Fruit fly (Drosophila melanogaster): ENCODE results near the gene S-Lap1.
A peak's percentile ranks its signal among the peaks of the same experiment; 100 is the strongest.

S-Lap1 gene

DNA sequence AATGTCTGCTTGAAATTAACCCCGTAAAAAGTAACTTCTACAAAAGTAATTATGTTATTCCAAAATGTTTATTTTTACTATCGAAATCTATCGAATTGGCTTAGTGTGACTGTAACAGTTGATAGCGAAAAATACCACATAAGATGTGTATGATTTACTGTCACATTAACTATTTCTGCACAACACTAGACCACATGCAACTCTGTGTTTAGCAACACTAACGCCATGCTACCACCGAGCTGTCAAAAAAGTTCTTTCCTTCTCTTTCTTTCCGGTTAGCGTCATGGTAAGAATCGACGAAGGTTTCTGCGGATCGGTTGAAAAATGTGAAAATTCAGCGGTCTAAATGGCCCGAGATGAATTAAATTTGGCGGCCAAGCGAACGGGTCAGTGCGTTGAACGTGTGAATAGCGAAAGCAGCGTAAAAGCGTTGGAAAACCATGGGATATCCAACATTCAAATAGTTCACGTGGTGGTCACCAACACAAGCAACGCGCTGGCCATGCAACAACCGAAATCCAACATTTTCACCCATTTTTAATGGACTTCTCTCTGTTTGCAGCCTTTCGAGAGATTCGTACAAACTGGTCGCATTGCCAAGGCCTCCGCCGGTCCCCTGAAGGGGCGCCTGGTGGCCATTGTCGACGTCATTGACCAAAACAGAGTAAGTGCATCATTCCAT is 16.1 kb upstream of the S-Lap1 start, which contains the start of the genes Nelf-E and RpL14 (continued):
- TF ChIP-seq CG31365 (tag; optimal IDR thresholded peaks at IDR 0.05) (peak; percentile 92), CG11695 (GFP tag; IDR thresholded peaks at IDR 0.05) (peak; percentile 82), pan (optimal IDR thresholded peaks at IDR 0.05) (no peak), pan (GFP tag; optimal IDR thresholded peaks at IDR 0.05 in 1 of 2, IDR thresholded peaks at IDR 0.05 in 1 of 2) (peak in 1 of 2 experiments; percentile 95), gem (tag; optimal IDR thresholded peaks at IDR 0.05) (no peak), NK7.1 (GFP tag; optimal IDR thresholded peaks at IDR 0.05) (peak; percentile 96), kah (GFP tag; optimal IDR thresholded peaks at IDR 0.05) (peak; percentile 92), Mrtf (GFP tag; IDR thresholded peaks at IDR 0.05) (peak; percentile 79), C15 (GFP tag; IDR thresholded peaks at IDR 0.05) (peak; percentile 91), sd (tag; optimal IDR thresholded peaks at IDR 0.05) (no peak), Optix (GFP tag; IDR thresholded peaks at IDR 0.05) (peak; percentile 86), CG1602 (GFP tag; optimal IDR thresholded peaks at IDR 0.05) (peak; percentile 75), cad (GFP tag; optimal IDR thresholded peaks at IDR 0.05) (no peak), otp (GFP tag; IDR thresholded peaks at IDR 0.05) (peak; percentile 96), crp (GFP tag; optimal IDR thresholded peaks at IDR 0.05) (peak in 1 of 2 experiments; percentile 74), schlank (tag; optimal IDR thresholded peaks at IDR 0.05) (peak; percentile 95), kay (GFP tag; optimal IDR thresholded peaks at IDR 0.05) (no peak), CG3407 (GFP tag; optimal IDR thresholded peaks at IDR 0.05) (peak; percentile 94), gt (GFP tag; IDR thresholded peaks at IDR 0.05) (peak; percentile 74), CG9876 (GFP tag; optimal IDR thresholded peaks at IDR 0.05) (peak; percentile 97), CG13624 (GFP tag; optimal IDR thresholded peaks at IDR 0.05) (peak; percentile 98), dimm (GFP tag; IDR thresholded peaks at IDR 0.05) (peak; percentile 85), rib (GFP tag; IDR thresholded peaks at IDR 0.05) (peak; percentile 84), CG2712 (tag; optimal IDR thresholded peaks at IDR 0.05) (peak; percentile 92), CG2129 (GFP tag; IDR thresholded peaks at IDR 0.05; ENCODE audit: partially characterized antibody) (no peak), CG3163 (GFP tag; optimal IDR thresholded peaks at IDR 0.05) (peak; percentile 91), CoRest (tag; optimal IDR thresholded peaks at IDR 0.05) (peak; percentile 87), bcd (GFP tag; optimal IDR thresholded peaks at IDR 0.05) (peak; percentile 97), emc (GFP tag; optimal IDR thresholded peaks at IDR 0.05) (peak; percentile 95), disco-r (GFP tag; optimal IDR thresholded peaks at IDR 0.05) (peak; percentile 95), CG8944 (GFP tag; optimal IDR thresholded peaks at IDR 0.05) (peak; percentile 90), pzg (GFP tag; optimal IDR thresholded peaks at IDR 0.05) (peak; percentile 100), sug (tag; optimal IDR thresholded peaks at IDR 0.05) (peak; percentile 94), Eip74EF (GFP tag; optimal IDR thresholded peaks at IDR 0.05) (peak in 1 of 2 experiments; percentile 30), hbn (GFP tag; IDR thresholded peaks at IDR 0.05; ENCODE audit: partially characterized antibody) (no peak), Rfx (GFP tag; IDR thresholded peaks at IDR 0.05) (peak; percentile 98), mam (GFP tag; optimal IDR thresholded peaks at IDR 0.05) (peak; percentile 92), CG7556 (GFP tag; optimal IDR thresholded peaks at IDR 0.05) (peak; percentile 89), HLH54F (GFP tag; optimal IDR thresholded peaks at IDR 0.05) (peak; percentile 96), CG1832 (GFP tag; optimal IDR thresholded peaks at IDR 0.05) (peak; percentile 55), CG2199 (GFP tag; IDR thresholded peaks at IDR 0.05) (peak; percentile 95), Nf-YC (tag; optimal IDR thresholded peaks at IDR 0.05) (peak; percentile 83), sqz (GFP tag; optimal IDR thresholded peaks at IDR 0.05) (no peak), CG12769 (tag; optimal IDR thresholded peaks at IDR 0.05) (peak; percentile 96), Hand (GFP tag; optimal IDR thresholded peaks at IDR 0.05) (peak; percentile 89), CG9609 (GFP tag; optimal IDR thresholded peaks at IDR 0.05) (peak; percentile 96), Spps (tag; optimal IDR thresholded peaks at IDR 0.05) (peak; percentile 81), btn (GFP tag; optimal IDR thresholded peaks at IDR 0.05) (peak; percentile 93), CG2875 (GFP tag; optimal IDR thresholded peaks at IDR 0.05) (peak; percentile 93), Hsf (GFP tag; optimal IDR thresholded peaks at IDR 0.05) (peak; percentile 93)

Data from whole organism, embryonic.